Worm (Caenorhabditis elegans): ENCODE measurements around the gene Y43C5A.3.

The Y43C5A.3 gene

DNA sequence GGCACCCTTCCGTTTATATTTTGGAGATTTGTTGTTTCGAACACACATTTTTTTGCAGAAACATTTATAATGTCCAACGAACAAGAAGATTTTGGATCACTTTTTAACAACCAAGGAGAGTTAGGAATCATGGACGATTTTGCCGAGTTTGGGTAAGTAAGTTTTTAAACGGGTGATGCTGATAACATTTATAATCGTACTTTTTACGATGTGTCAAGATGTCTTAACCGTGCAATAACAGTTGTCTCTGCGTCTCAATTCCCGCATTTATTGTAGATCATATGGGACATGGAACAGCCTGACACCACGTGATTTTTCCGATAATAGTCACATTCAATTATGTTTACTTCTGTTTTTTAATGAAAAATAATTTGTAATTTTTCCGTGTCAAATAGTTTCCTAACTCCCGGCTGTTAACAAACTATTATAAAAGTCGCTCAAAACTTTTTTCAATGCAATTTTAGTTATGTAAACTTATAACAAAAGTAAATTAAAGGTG, 23.2 kb upstream of the Y43C5A.3 start, which contains the start of gene daf-14:
daf-14 (plus strand) TSS at position 51 of the 499 bp plus-strand sequence.
- TF ChIP-seq mef-2 (tag; optimal IDR thresholded peaks at IDR 0.05), result no peak
- TF ChIP-seq nhr-77 (tag; optimal IDR thresholded peaks at IDR 0.05), result no peak
- peak; percentile 31 for TF ChIP-seq snu-23 (GFP tag; optimal IDR thresholded peaks at IDR 0.05)
- peak; percentile 19 for TF ChIP-seq blmp-1 (tag; optimal IDR thresholded peaks at IDR 0.05)
- TF ChIP-seq lsy-2 (tag; optimal IDR thresholded peaks at IDR 0.05), result peak in 1 of 2 experiments; percentile 0
- TF ChIP-seq alr-1 (tag; optimal IDR thresholded peaks at IDR 0.05; ENCODE audit: borderline replicate concordance), result no peak
- no peak for TF ChIP-seq unc-130 (tag; optimal IDR thresholded peaks at IDR 0.05)
- TF ChIP-seq dpl-1 (GFP tag; optimal IDR thresholded peaks at IDR 0.05), result peak; percentile 8 to 55 (median 31)
- TF ChIP-seq nhr-20 (tag; optimal IDR thresholded peaks at IDR 0.05), result peak; percentile 34
- no peak for TF ChIP-seq nhr-237 (tag; optimal IDR thresholded peaks at IDR 0.05)
- TF ChIP-seq nhr-85 (tag), result peak; percentile 81
- no peak for TF ChIP-seq sup-37 (GFP tag; optimal IDR thresholded peaks at IDR 0.05)
- TF ChIP-seq elt-3 (tag; optimal IDR thresholded peaks at IDR 0.05), result peak in 2 of 6 experiments; percentile 4 to 36
- peak in 1 of 2 experiments; percentile 9 for TF ChIP-seq mdl-1 (tag; optimal IDR thresholded peaks at IDR 0.05)
- no peak for TF ChIP-seq ceh-88 (GFP tag; IDR thresholded peaks at IDR 0.05)
- TF ChIP-seq mep-1 (tag; optimal IDR thresholded peaks at IDR 0.05), result peak; percentile 22
- peak; percentile 50 for TF ChIP-seq nhr-90 (tag; optimal IDR thresholded peaks at IDR 0.05; ENCODE audit: poor library complexity)
- no peak for TF ChIP-seq ceh-82 (tag; optimal IDR thresholded peaks at IDR 0.05)
- TF ChIP-seq lin-35 (GFP tag; optimal IDR thresholded peaks at IDR 0.05), result peak; percentile 30 to 84
- TF ChIP-seq ces-1 (GFP tag; optimal IDR thresholded peaks at IDR 0.05), result no peak
- no peak for TF ChIP-seq efl-1 (optimal IDR thresholded peaks at IDR 0.05)
- TF ChIP-seq efl-1 (GFP tag; optimal IDR thresholded peaks at IDR 0.05 in 1 of 2), result peak in 1 of 2 experiments; percentile 72
- TF ChIP-seq unc-30 (tag; optimal IDR thresholded peaks at IDR 0.05), result no peak
- TF ChIP-seq nhr-71 (tag; optimal IDR thresholded peaks at IDR 0.05), result peak; percentile 66
- peak; percentile 3 for TF ChIP-seq tbx-2 (tag; optimal IDR thresholded peaks at IDR 0.05)
- no peak for TF ChIP-seq tlp-1 (tag; optimal IDR thresholded peaks at IDR 0.05)
- no peak for TF ChIP-seq C34B4.2 (tag; optimal IDR thresholded peaks at IDR 0.05)
- TF ChIP-seq lin-14 (GFP tag; optimal IDR thresholded peaks at IDR 0.05), result peak; percentile 53
- TF ChIP-seq nhr-19 (GFP tag; conservative IDR thresholded peaks at IDR 0.05), result peak; percentile 49
- TF ChIP-seq egl-13 (tag; optimal IDR thresholded peaks at IDR 0.05), result no peak
- TF ChIP-seq elt-2 (tag; optimal IDR thresholded peaks at IDR 0.05), result peak; percentile 22
- TF ChIP-seq nhr-47 (tag; optimal IDR thresholded peaks at IDR 0.05), result peak; percentile 25
- no peak for TF ChIP-seq aly-2 (tag; optimal IDR thresholded peaks at IDR 0.05)

DNA sequence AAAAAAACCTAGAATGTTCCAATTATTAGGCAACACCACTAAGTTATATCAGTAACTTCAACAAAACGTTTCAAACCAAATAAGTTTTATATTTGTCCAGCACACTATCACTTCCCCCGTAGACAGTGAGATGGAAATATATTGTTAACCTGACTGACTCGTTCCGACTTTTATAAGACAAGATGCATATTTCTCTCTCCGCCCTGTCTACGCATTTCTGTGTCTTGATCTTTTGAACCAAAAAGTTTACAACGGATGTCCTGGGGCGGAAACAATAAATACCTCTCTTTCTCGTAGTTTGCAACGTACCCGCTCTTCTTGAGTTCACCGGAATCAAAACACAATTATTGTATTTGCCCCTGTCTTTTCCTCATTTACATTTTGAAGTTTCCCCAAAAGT, 22.6 kb upstream of the Y43C5A.3 start:
- peak; percentile 50 for TF ChIP-seq nhr-85 (tag)
- TF ChIP-seq elt-3 (tag; optimal IDR thresholded peaks at IDR 0.05), result peak in 2 of 6 experiments; percentile 76 to 78
- TF ChIP-seq lin-14 (GFP tag; optimal IDR thresholded peaks at IDR 0.05), result peak; percentile 65
- no peak for TF ChIP-seq ceh-88 (GFP tag; IDR thresholded peaks at IDR 0.05)
- TF ChIP-seq nhr-71 (tag; optimal IDR thresholded peaks at IDR 0.05), result peak; percentile 85
- TF ChIP-seq snpc-4 (tag; optimal IDR thresholded peaks at IDR 0.05), result no peak

DNA sequence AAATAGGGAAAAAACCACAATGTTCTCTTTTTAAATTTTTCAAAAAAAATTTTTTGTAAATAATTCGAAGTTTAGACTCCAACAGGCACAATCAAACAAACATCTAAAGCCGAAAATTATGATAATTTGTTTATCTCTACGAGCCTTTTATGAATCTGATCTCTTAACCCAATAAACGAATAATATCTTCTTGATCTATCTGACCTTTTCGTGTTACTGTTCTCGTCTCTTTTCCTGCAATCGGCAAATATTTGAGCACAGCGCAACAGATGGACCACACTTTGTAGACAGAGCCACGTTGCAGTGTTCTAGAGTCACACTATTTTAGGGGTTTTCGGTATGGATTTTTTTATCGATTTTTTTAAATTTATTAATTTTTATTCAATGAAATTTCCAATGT, 22.1 kb upstream of the Y43C5A.3 start:
- no peak for TF ChIP-seq nhr-76 (tag; optimal IDR thresholded peaks at IDR 0.05)
- TF ChIP-seq snu-23 (GFP tag; optimal IDR thresholded peaks at IDR 0.05), result no peak
- TF ChIP-seq pag-3 (tag; optimal IDR thresholded peaks at IDR 0.05; ENCODE audit: borderline replicate concordance, insufficient read depth), result no peak
- TF ChIP-seq isw-1 (GFP tag; IDR thresholded peaks at IDR 0.05), result no peak
- TF ChIP-seq ceh-88 (GFP tag; IDR thresholded peaks at IDR 0.05), result no peak
- no peak for TF ChIP-seq skn-1 (tag; optimal IDR thresholded peaks at IDR 0.05)
- TF ChIP-seq nhr-19 (GFP tag; conservative IDR thresholded peaks at IDR 0.05), result no peak
- TF ChIP-seq unc-86 (tag; optimal IDR thresholded peaks at IDR 0.05), result no peak
- no peak for TF ChIP-seq mdl-1 (tag; optimal IDR thresholded peaks at IDR 0.05)

Measured in whole organism, L1 larva.